Fruit fly (Drosophila melanogaster) whole organism, wandering third instar larva: Measurements from ENCODE around the gene siz.

ENCODE experiments used
- Abd-B ChIP-seq: fragments of >200 bp; optimal IDR thresholded peaks from 2 replicates; lab custom pipeline; 2017; ENCODE audit warnings: missing biosample characterization, missing genetic modification characterization
- CrebA ChIP-seq: fragments of 200-800 bp; sonication (Bioruptor generic); optimal IDR thresholded peaks from 2 replicates; lab custom pipeline; 2016; ENCODE audit warnings: missing biosample characterization, mild to moderate bottlenecking, missing genetic modification characterization, borderline replicate concordance
- Dfd ChIP-seq: fragments of >200 bp; optimal IDR thresholded peaks from 2 replicates; lab custom pipeline; 2017; ENCODE audit warnings: missing biosample characterization, missing genetic modification characterization
- HLH106 ChIP-seq: fragments of 200-800 bp; optimal IDR thresholded peaks from 3 replicates; lab custom pipeline; 2019; ENCODE audit warnings: missing biosample characterization, mild to moderate bottlenecking, missing genetic modification characterization, moderate library complexity
- Hnf4 ChIP-seq: fragments of 200-800 bp; sonication (Bioruptor generic); optimal IDR thresholded peaks from 2 replicates; lab custom pipeline; 2016; ENCODE audit warnings: missing biosample characterization, mild to moderate bottlenecking, missing genetic modification characterization
- Hr78 ChIP-seq: fragments of >200 bp; optimal IDR thresholded peaks from 2 replicates; lab custom pipeline; 2017; ENCODE audit warnings: missing biosample characterization, missing genetic modification characterization
- Hr83 ChIP-seq: fragments of 200-300 bp; sonication (Bioruptor generic); optimal IDR thresholded peaks from 2 replicates; lab custom pipeline; 2016; ENCODE audit warnings: missing biosample characterization, mild to moderate bottlenecking, missing genetic modification characterization, moderate library complexity; ENCODE audit not compliant: poor library complexity, severe bottlenecking
- Jra ChIP-seq: sonication (Bioruptor generic); optimal IDR thresholded peaks from 2 replicates; lab custom pipeline; 2016; ENCODE audit warnings: missing biosample characterization, missing genetic modification characterization
- Mio ChIP-seq: sonication (Bioruptor generic); optimal IDR thresholded peaks from 2 replicates; lab custom pipeline; 2016; ENCODE audit warnings: missing biosample characterization, missing genetic modification characterization
- Rel ChIP-seq, 2 experiments: fragments of 200-800 bp; sonication (Bioruptor generic) in 1 of 2; optimal IDR thresholded peaks; 2 replicates in 1 of 2; 3 replicates in 1 of 2; lab custom pipeline; 2016 to 2019; ENCODE audit warnings: mild to moderate bottlenecking in 2 of 2, missing biosample characterization in 2 of 2, missing genetic modification characterization in 2 of 2, moderate library complexity in 1 of 2
- Sp1 ChIP-seq: fragments of 200-800 bp; sonication (Bioruptor generic); optimal IDR thresholded peaks from 3 replicates; lab custom pipeline; 2019; ENCODE audit warnings: missing biosample characterization, mild to moderate bottlenecking, missing genetic modification characterization, moderate library complexity
- dl ChIP-seq, 2 experiments: fragments of 175-275, 200-275 bp in 1 of 2; fragments of 200-275 bp in 1 of 2; sonication (Bioruptor generic); optimal IDR thresholded peaks; lab custom pipeline; 2018; ENCODE audit warnings: mild to moderate bottlenecking in 2 of 2, missing biosample characterization in 2 of 2, missing genetic modification characterization in 2 of 2, moderate library complexity in 2 of 2; ENCODE audit not compliant: partially characterized antibody in 2 of 2, insufficient read depth in 1 of 2
- dmrt93B ChIP-seq: fragments of 200-800 bp; sonication (Bioruptor generic); optimal IDR thresholded peaks from 2 replicates; lab custom pipeline; 2018; ENCODE audit warnings: missing biosample characterization, mild to moderate bottlenecking, missing genetic modification characterization
- dsf ChIP-seq: sonication (Bioruptor generic); optimal IDR thresholded peaks from 2 replicates; lab custom pipeline; 2016; ENCODE audit warnings: missing biosample characterization, missing genetic modification characterization, borderline replicate concordance
- ey ChIP-seq: fragments of 200-800 bp; sonication (Bioruptor generic); optimal IDR thresholded peaks from 2 replicates; lab custom pipeline; 2016; ENCODE audit warnings: missing biosample characterization, missing genetic modification characterization
- foxo ChIP-seq, 2 experiments: fragments of 200-800 bp; sonication (Bioruptor generic); optimal IDR thresholded peaks; 2 replicates in 1 of 2; 3 replicates in 1 of 2; lab custom pipeline; 2016 to 2017; ENCODE audit warnings: missing biosample characterization in 2 of 2, missing genetic modification characterization in 2 of 2
- fru ChIP-seq: fragments of 200-800 bp; sonication (Bioruptor generic); optimal IDR thresholded peaks from 3 replicates; lab custom pipeline; 2016; ENCODE audit warnings: missing biosample characterization, mild to moderate bottlenecking, missing genetic modification characterization
- h ChIP-seq: fragments of 200-800 bp; sonication (Bioruptor generic); optimal IDR thresholded peaks from 3 replicates; lab custom pipeline; 2016; ENCODE audit warnings: missing biosample characterization, mild to moderate bottlenecking, missing genetic modification characterization
- jim ChIP-seq: fragments of 175-275, 200-325 bp; sonication (Bioruptor generic); optimal IDR thresholded peaks from 2 replicates; lab custom pipeline; 2016; ENCODE audit warnings: missing biosample characterization, mild to moderate bottlenecking, missing genetic modification characterization
- lola ChIP-seq: fragments of >200 bp; optimal IDR thresholded peaks from 2 replicates; lab custom pipeline; 2017; ENCODE audit warnings: missing biosample characterization, missing genetic modification characterization
- pan ChIP-seq: fragments of >200 bp; optimal IDR thresholded peaks from 2 replicates; lab custom pipeline; 2017
- tai ChIP-seq: sonication (Bioruptor generic); optimal IDR thresholded peaks from 2 replicates; lab custom pipeline; 2016; ENCODE audit warnings: missing biosample characterization, missing genetic modification characterization
- woc ChIP-seq: sonication (Bioruptor generic); optimal IDR thresholded peaks from 2 replicates; lab custom pipeline; 2016; ENCODE audit warnings: missing biosample characterization, mild to moderate bottlenecking, missing genetic modification characterization

siz gene

DNA sequence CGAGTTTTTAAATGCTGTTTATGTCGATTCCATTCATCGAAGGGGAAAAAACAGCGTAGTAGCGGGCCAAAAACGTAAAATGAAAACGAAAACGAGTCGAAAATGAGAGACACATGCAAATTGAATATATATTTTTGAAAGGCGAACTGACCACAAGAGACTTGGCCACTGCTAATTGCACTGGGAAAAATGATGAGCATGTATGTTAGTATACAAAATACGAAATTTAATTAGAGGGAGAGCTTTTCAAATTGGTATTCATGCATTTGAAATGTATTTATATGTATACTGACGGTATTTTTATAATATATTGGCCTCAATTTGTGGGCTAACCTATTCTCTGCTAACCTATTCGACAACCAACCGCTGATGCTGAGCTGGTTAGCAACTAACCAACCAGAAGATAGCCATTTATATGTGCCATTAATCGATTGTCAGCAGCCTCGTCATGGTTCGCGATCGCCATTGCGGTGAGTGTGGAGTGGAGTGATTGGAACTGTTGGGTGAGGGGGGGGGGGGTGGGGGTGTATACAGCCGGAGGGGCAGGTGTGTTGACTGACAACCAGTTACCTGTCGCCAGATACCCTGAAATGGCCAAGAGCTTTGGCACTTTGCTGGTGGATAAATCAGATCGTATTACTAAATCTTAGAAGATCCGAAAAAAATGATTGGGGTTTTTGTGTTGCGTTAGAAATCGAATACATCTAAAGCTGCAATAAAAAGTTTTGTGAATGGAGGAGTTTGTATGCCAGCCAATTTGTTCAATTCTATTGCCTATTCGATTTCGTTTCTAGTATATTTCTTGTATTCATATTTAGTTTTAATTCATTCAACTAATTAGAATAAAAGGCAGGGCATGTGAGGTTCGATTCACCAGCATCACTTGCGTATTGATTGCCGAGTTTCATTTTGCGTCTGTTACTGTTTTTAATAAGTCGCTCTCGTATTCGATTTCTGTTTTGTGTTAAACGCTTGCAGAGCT lies 7.9 kb downstream of the siz start (continued):
- TF ChIP-seq Abd-B (GFP tag; lab: Kevin White, UChicago): no peak
- peak; percentile 7 for TF ChIP-seq Hnf4 (GFP tag; lab: Kevin White, UChicago)
- no peak for TF ChIP-seq Dfd (GFP tag; lab: Kevin White, UChicago)
- TF ChIP-seq tai: no peak
- TF ChIP-seq, all 38 proteins: peak for 13

DNA sequence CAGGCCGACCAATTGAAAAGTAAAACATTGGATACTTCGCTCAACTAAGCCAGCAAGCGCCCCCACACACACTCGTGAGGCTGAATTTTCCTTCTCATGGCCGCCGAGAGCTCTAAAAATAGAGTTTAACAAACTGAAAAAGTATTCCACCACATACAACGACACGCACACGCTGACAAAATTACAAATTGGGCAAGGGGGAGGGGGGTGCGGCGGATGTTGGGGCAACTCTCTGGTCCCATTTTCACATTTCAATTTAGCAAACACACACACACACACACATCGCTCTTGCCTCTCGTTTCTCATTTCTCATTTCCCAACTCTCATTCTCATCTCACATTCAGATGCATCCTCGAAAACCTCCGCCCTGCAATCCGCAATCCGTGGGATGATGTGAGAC lies 9.1 kb downstream of the siz start:
- no peak for TF ChIP-seq tai
- TF ChIP-seq Dfd (GFP tag; lab: Kevin White, UChicago): peak; percentile 32
- TF ChIP-seq HLH106 (tag; lab: Kevin White, UChicago): no peak
- TF ChIP-seq pan (lab: Kevin White, UChicago): no peak
- TF ChIP-seq Hr83 (GFP tag; lab: Kevin White, UChicago): no peak
- TF ChIP-seq Mio (GFP tag; lab: Kevin White, UChicago): no peak

DNA sequence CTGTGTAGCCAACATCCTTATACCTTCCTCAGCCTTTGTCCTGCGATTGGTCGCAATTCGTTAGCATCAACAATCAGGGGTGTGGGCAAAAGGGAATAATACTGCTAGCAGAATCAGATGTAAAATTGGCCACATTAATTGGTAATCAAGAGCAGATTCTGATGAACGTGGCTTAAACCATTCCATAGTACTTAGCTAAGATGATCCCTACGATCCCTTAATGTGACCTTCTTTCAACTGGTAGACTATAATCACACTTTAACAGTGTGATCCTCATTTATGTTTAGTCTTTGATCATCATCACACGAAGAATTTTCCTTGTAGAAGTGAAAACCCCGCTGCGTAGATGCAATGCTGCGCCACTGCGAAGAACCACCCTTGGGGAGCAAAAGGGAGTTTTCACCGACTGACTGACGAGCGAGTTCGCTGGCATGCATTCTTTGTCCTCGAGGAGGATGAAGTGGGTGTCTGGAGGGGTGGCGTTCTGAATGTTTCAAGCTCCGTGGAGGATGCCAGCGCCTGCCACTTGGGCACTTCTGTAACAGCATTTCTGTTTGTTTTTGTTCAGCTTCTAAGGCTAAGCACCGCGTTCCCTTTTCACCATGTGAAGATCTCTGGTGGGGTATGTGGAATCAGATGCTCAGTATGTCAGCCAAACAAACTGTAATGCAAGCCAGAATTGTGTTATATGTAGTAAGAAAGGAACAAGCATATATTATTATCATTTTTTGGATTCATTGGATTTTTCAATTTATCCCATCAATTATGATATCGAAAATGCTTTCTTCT lies 9.8 kb downstream of the siz start:
- TF ChIP-seq dl (GFP tag; optimal IDR thresholded peaks at IDR 0.05; lab: Kevin White, UChicago; ENCODE audit: insufficient read depth in 1 of 2, partially characterized antibody in 2 of 2): no peak
- TF ChIP-seq jim: no peak
- peak; percentile 10 for TF ChIP-seq Sp1 (GFP tag; lab: Kevin White, UChicago)
- no peak for TF ChIP-seq Abd-B (GFP tag; lab: Kevin White, UChicago)
- TF ChIP-seq foxo (GFP tag; optimal IDR thresholded peaks at IDR 0.05; lab: Kevin White, UChicago): peak in 1 of 2 experiments; percentile 2
- TF ChIP-seq fru (GFP tag; lab: Kevin White, UChicago): peak; percentile 7
- peak; percentile 17 for TF ChIP-seq ey

DNA sequence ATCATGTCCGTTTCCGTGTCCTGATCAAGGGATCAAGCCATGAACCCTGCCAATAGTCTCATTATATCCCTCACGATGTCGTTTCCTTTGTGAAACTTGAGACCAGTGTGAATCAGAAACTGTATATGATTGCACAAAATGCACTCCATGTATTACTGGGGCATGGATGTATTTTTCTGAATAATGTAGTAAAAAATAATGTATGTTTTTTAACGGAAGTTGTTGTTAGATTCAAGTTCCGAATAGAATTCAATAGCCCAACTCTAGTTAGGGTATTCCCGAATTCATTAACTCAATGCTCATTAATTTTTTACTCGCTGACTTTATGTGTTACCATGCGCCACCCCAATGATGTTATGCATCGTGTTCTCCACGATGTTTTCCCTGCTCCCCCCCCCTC lies 10.4 kb downstream of the siz start:
- TF ChIP-seq Hnf4 (GFP tag; lab: Kevin White, UChicago) (no peak), woc (GFP tag; lab: Kevin White, UChicago) (peak; percentile 2)

DNA sequence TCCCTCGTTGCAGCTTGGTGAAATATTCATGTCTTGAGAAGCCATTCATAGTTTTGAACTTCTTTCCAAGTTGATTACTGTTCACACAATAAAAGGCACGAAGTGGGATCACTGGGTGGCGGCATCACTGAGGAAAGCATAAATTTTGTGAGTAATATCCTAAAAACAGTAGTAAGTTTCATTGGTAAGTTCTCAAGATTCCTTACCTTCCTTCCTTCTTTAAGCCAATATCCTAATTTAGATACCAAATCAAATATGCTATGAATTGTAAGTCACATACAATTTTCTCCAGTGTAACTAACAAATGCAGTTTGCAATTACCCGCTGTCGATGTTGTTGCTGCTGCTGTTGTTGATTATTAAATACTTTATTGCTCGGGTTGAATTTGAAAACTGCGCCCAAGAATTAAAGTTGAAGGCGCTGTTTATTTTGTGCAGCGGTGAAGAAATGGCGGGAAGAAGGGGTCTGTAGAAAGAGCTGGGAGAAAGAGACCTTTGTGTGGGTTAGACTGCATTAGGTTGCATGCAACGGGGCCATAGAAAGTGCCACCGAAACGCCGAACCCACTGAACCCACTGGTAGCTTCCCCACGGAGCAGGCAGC lies 11.9 kb downstream of the siz start:
- TF ChIP-seq lola (no peak), Rel (GFP tag; optimal IDR thresholded peaks at IDR 0.05; lab: Kevin White, UChicago) (no peak), Rel (tag; optimal IDR thresholded peaks at IDR 0.05; lab: Kevin White, UChicago) (no peak), dsf (GFP tag; lab: Kevin White, UChicago) (no peak), ey (no peak), CrebA (no peak), pan (lab: Kevin White, UChicago) (no peak), HLH106 (tag; lab: Kevin White, UChicago) (no peak), dmrt93B (no peak), foxo (GFP tag; optimal IDR thresholded peaks at IDR 0.05; lab: Kevin White, UChicago) (no peak), h (no peak)

DNA sequence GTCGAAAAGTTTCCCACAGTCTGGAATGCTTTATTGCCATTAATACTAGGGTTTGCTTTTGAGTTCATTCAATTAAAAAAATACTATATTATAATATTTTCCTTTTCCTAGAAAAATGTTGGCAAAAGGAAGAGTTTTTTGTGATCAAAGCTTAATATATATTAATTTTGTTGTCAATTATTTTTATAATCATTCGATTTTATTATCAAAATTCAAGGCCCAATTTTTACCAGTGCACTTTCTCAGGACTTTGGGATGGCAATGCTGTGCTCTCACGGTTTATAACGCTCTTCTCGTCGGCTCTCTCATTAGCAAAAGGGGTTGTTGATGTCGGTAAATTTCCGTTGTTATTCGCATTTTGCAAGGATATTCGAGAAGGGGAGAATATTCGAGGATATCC lies 12.7 kb downstream of the siz start:
- no peak for TF ChIP-seq Hr78 (GFP tag; lab: Kevin White, UChicago)
- peak in 1 of 2 experiments; percentile 30 for TF ChIP-seq foxo (GFP tag; optimal IDR thresholded peaks at IDR 0.05; lab: Kevin White, UChicago)
- peak; percentile 19 for TF ChIP-seq Sp1 (GFP tag; lab: Kevin White, UChicago)
- peak; percentile 11 for TF ChIP-seq h
- TF ChIP-seq Jra (GFP tag; lab: Kevin White, UChicago): no peak
- peak; percentile 6 for TF ChIP-seq HLH106 (tag; lab: Kevin White, UChicago)
